Fruit fly (Drosophila melanogaster) whole organism, embryonic: ENCODE results near the gene CG32436.

Source experiments
- Asciz ChIP-seq: fragments of 200-800 bp; sonication (Bioruptor generic); optimal IDR thresholded peaks from 2 replicates; lab custom pipeline; 2017; ENCODE audit warnings: missing biosample characterization, mild to moderate bottlenecking, missing genetic modification characterization, missing genetic modification reagents
- CG10959 ChIP-seq: fragments of 200-800 bp; sonication (Bioruptor generic); IDR thresholded peaks from 2 replicates; pipeline ENCODE4 v1.3.6; 2022; ENCODE audit warnings: missing biosample characterization, missing genetic modification characterization
- CG11093 ChIP-seq: fragments of 200-800 bp; sonication (Bioruptor generic); IDR thresholded peaks from 3 replicates; pipeline ENCODE4 v1.3.6; 2022; ENCODE audit warnings: missing biosample characterization, missing genetic modification characterization
- CG12299 ChIP-seq: fragments of 200-800 bp; sonication (Bioruptor generic); optimal IDR thresholded peaks from 2 replicates; lab custom pipeline; 2018; ENCODE audit warnings: missing biosample characterization, mild to moderate bottlenecking, missing genetic modification characterization
- CG13123 ChIP-seq: fragments of 200-800 bp; sonication (Bioruptor generic); optimal IDR thresholded peaks from 2 replicates; lab custom pipeline; 2016; ENCODE audit warnings: missing biosample characterization, missing genetic modification characterization
- CG13287 ChIP-seq: fragments of 200-800 bp; sonication (Bioruptor generic); IDR thresholded peaks from 2 replicates; pipeline ENCODE4 v1.3.6; 2022; ENCODE audit warnings: missing biosample characterization, missing genetic modification characterization; ENCODE audit not compliant: partially characterized antibody
- CG15514 ChIP-seq: fragments of 200-800 bp; sonication (Bioruptor generic); optimal IDR thresholded peaks from 3 replicates; lab custom pipeline; 2017; ENCODE audit warnings: missing biosample characterization, missing genetic modification characterization, mild to moderate bottlenecking, moderate library complexity, missing genetic modification reagents
- CG17361 ChIP-seq: fragments of 200-800 bp; sonication (Bioruptor generic); IDR thresholded peaks from 3 replicates; pipeline ENCODE4 v1.3.6; 2022; ENCODE audit warnings: missing biosample characterization, missing genetic modification characterization
- CG17385 ChIP-seq: fragments of 200-800 bp; sonication (Bioruptor generic); optimal IDR thresholded peaks from 3 replicates; lab custom pipeline; 2018; ENCODE audit warnings: missing biosample characterization, mild to moderate bottlenecking, missing genetic modification characterization
- CG18764 ChIP-seq: fragments of 200-800 bp; sonication (Bioruptor generic); optimal IDR thresholded peaks from 3 replicates; lab custom pipeline; 2016; ENCODE audit warnings: missing biosample characterization, missing genetic modification characterization
- CG2129 ChIP-seq: fragments of 200-800 bp; sonication (Bioruptor generic); IDR thresholded peaks from 2 replicates; pipeline ENCODE4 v1.3.6; 2022; ENCODE audit warnings: missing biosample characterization, missing genetic modification characterization; ENCODE audit not compliant: partially characterized antibody
- CG2712 ChIP-seq: fragments of 200-800 bp; optimal IDR thresholded peaks from 3 replicates; lab custom pipeline; 2019; ENCODE audit warnings: missing biosample characterization, mild to moderate bottlenecking, missing genetic modification characterization, moderate library complexity
- CG31388 ChIP-seq: fragments of 200-800 bp; sonication (Bioruptor generic); optimal IDR thresholded peaks from 2 replicates; lab custom pipeline; 2016; ENCODE audit warnings: missing biosample characterization, missing genetic modification characterization
- CG33557 ChIP-seq: fragments of 200-800 bp; sonication (Bioruptor generic); optimal IDR thresholded peaks from 2 replicates; lab custom pipeline; 2019; ENCODE audit warnings: missing biosample characterization, mild to moderate bottlenecking, missing genetic modification characterization, moderate library complexity
- CG4617 ChIP-seq: fragments of 200-800 bp; sonication (Bioruptor generic); optimal IDR thresholded peaks from 3 replicates; lab custom pipeline; 2016; ENCODE audit warnings: missing biosample characterization, missing genetic modification characterization, borderline replicate concordance
- CG6813 ChIP-seq: fragments of 200-800 bp; sonication (Bioruptor generic); optimal IDR thresholded peaks from 2 replicates; lab custom pipeline; 2017; ENCODE audit warnings: missing biosample characterization, missing genetic modification characterization, mild to moderate bottlenecking, moderate library complexity, missing genetic modification reagents
- CTCF ChIP-seq: fragments of 200-800 bp; sonication (Bioruptor generic); optimal IDR thresholded peaks from 2 replicates; lab custom pipeline; 2017; ENCODE audit warnings: missing biosample characterization, mild to moderate bottlenecking, missing genetic modification characterization, moderate library complexity
- Dbx ChIP-seq: fragments of 200-800 bp; sonication (Bioruptor generic); IDR thresholded peaks from 3 replicates; pipeline ENCODE4 v1.3.6; 2022; ENCODE audit warnings: missing biosample characterization, missing genetic modification characterization
- Dll ChIP-seq: fragments of 200-800 bp; sonication (Bioruptor generic); IDR thresholded peaks from 4 replicates; pipeline ENCODE4 v1.3.6; 2022; ENCODE audit warnings: missing biosample characterization, missing genetic modification characterization; ENCODE audit not compliant: partially characterized antibody
- Ets65A ChIP-seq: fragments of 200-800 bp; sonication (Bioruptor generic); peaks from one replicate; lab custom pipeline; 2016; ENCODE audit warnings: missing biosample characterization, missing genetic modification characterization
- Hr78 ChIP-seq, 2 experiments: fragments of 200-800 bp in 1 of 2; fragments of >200 bp in 1 of 2; sonication (Bioruptor generic) in 1 of 2; optimal IDR thresholded peaks; 2 replicates each; lab custom pipeline; 2017 to 2019; ENCODE audit warnings: missing biosample characterization in 2 of 2, missing genetic modification characterization in 2 of 2, mild to moderate bottlenecking in 1 of 2, moderate library complexity in 1 of 2
- Hsf ChIP-seq: fragments of 200-800 bp; sonication (Bioruptor generic); optimal IDR thresholded peaks from 3 replicates; lab custom pipeline; 2016; ENCODE audit warnings: missing biosample characterization, missing genetic modification characterization
- Max ChIP-seq: fragments of 200-800 bp; sonication (Bioruptor generic); optimal IDR thresholded peaks from 2 replicates; lab custom pipeline; 2016; ENCODE audit warnings: missing biosample characterization, mild to moderate bottlenecking, missing genetic modification characterization
- Mes4 ChIP-seq: fragments of 200-800 bp; sonication (Bioruptor generic); optimal IDR thresholded peaks from 2 replicates; lab custom pipeline; 2016; ENCODE audit warnings: missing biosample characterization, missing genetic modification characterization
- Scr ChIP-seq: fragments of 200-800 bp; sonication (Bioruptor generic); IDR thresholded peaks from 2 replicates; pipeline ENCODE4 v1.3.6; 2022; ENCODE audit warnings: missing biosample characterization, missing genetic modification characterization; ENCODE audit not compliant: partially characterized antibody
- Sox100B ChIP-seq: fragments of 200-800 bp; sonication (Bioruptor generic); optimal IDR thresholded peaks from 3 replicates; lab custom pipeline; 2018; ENCODE audit warnings: missing biosample characterization, mild to moderate bottlenecking, missing genetic modification characterization
- ap ChIP-seq: fragments of 200-800 bp; sonication (Bioruptor generic); IDR thresholded peaks from 2 replicates; pipeline ENCODE4 v1.3.6; 2022; ENCODE audit warnings: missing biosample characterization, missing genetic modification characterization
- bigmax ChIP-seq: fragments of 200-800 bp; sonication (Bioruptor generic); optimal IDR thresholded peaks from 2 replicates; lab custom pipeline; 2018; ENCODE audit warnings: missing biosample characterization, mild to moderate bottlenecking, missing genetic modification characterization
- bowl ChIP-seq: fragments of 200-800 bp; sonication (Bioruptor generic); IDR thresholded peaks from 2 replicates; pipeline ENCODE4 v1.3.6; 2022; ENCODE audit warnings: missing biosample characterization, missing genetic modification characterization
- bsh ChIP-seq, 2 experiments: fragments of 200-800 bp; sonication (Bioruptor generic); optimal IDR thresholded peaks; 2 replicates each; lab custom pipeline; 2017 to 2018; ENCODE audit warnings: mild to moderate bottlenecking in 2 of 2, missing biosample characterization in 2 of 2, missing genetic modification characterization in 2 of 2, moderate library complexity in 1 of 2
- chm ChIP-seq: fragments of 200-800 bp; sonication (Bioruptor generic); IDR thresholded peaks from 2 replicates; pipeline ENCODE4 v1.3.6; 2022; ENCODE audit warnings: missing biosample characterization, missing genetic modification characterization
- dan ChIP-seq: fragments of 200-800 bp; sonication (Bioruptor generic); IDR thresholded peaks from 2 replicates; pipeline ENCODE4 v1.3.6; 2022; ENCODE audit warnings: missing biosample characterization, missing genetic modification characterization
- eve ChIP-seq, 2 experiments: fragments of >200 bp; optimal IDR thresholded peaks; 2 replicates each; lab custom pipeline; 2017; ENCODE audit warnings: missing biosample characterization in 2 of 2, missing genetic modification characterization in 2 of 2
- fd3F ChIP-seq: fragments of 200-800 bp; sonication (Bioruptor generic); optimal IDR thresholded peaks from 2 replicates; lab custom pipeline; 2018; ENCODE audit warnings: missing biosample characterization, mild to moderate bottlenecking, missing genetic modification characterization, moderate library complexity
- gcm ChIP-seq: fragments of 200-800 bp; sonication (Bioruptor generic); optimal IDR thresholded peaks from 2 replicates; lab custom pipeline; 2019; ENCODE audit warnings: missing biosample characterization, mild to moderate bottlenecking, missing genetic modification characterization, moderate library complexity
- her ChIP-seq: fragments of 200-800 bp; sonication (Bioruptor generic); optimal IDR thresholded peaks from 2 replicates; lab custom pipeline; 2016; ENCODE audit warnings: missing biosample characterization, missing genetic modification characterization
- kay ChIP-seq: fragments of 200-800 bp; sonication (Bioruptor generic); optimal IDR thresholded peaks from 2 replicates; lab custom pipeline; 2016; ENCODE audit warnings: missing biosample characterization, missing genetic modification characterization
- lilli ChIP-seq: fragments of 200-800 bp; sonication (Bioruptor generic); optimal IDR thresholded peaks from 3 replicates; lab custom pipeline; 2016; ENCODE audit warnings: missing biosample characterization, missing genetic modification characterization
- lov ChIP-seq, 2 experiments: fragments of 200-800 bp in 1 of 2; fragments of >200 bp in 1 of 2; sonication (Bioruptor generic) in 1 of 2; IDR thresholded peaks in 1 of 2; optimal IDR thresholded peaks in 1 of 2; 2 replicates in 1 of 2; 3 replicates in 1 of 2; pipeline versions ENCODE4 v1.3.6 to Lab custom; 2017 to 2022; ENCODE audit warnings: missing biosample characterization in 1 of 2, missing genetic modification characterization in 1 of 2
- prd ChIP-seq, 3 experiments: fragments of >200 bp in 2 of 3; fragments of 200-800 bp in 1 of 3; sonication (Bioruptor generic) in 1 of 3; optimal IDR thresholded peaks in 2 of 3; IDR thresholded peaks in 1 of 3; 2 replicates in 2 of 3; 3 replicates in 1 of 3; pipeline versions ENCODE4 v1.3.6 to Lab custom; 2017 to 2022; ENCODE audit warnings: missing biosample characterization in 1 of 3, missing genetic modification characterization in 1 of 3
- pzg ChIP-seq: fragments of 200-800 bp; sonication (Bioruptor generic); optimal IDR thresholded peaks from 3 replicates; lab custom pipeline; 2018; ENCODE audit warnings: missing biosample characterization, mild to moderate bottlenecking, missing genetic modification characterization, moderate library complexity
- scrt ChIP-seq: fragments of 200-800 bp; sonication (Bioruptor generic); optimal IDR thresholded peaks from 2 replicates; lab custom pipeline; 2018; ENCODE audit warnings: missing biosample characterization, mild to moderate bottlenecking, missing genetic modification characterization, moderate library complexity
- seq ChIP-seq: fragments of 200-800 bp; sonication (Bioruptor generic); IDR thresholded peaks from 2 replicates; pipeline ENCODE4 v1.3.6; 2022; ENCODE audit warnings: missing biosample characterization, missing genetic modification characterization
- sob ChIP-seq: fragments of 200-800 bp; sonication (Bioruptor generic); IDR thresholded peaks from 2 replicates; pipeline ENCODE4 v1.3.6; 2022; ENCODE audit warnings: missing biosample characterization, missing genetic modification characterization
- stwl ChIP-seq: fragments of 200-800 bp; sonication (Bioruptor generic); optimal IDR thresholded peaks from 3 replicates; lab custom pipeline; 2018; ENCODE audit warnings: missing biosample characterization, mild to moderate bottlenecking, missing genetic modification characterization, moderate library complexity
- tio ChIP-seq: fragments of 200-800 bp; sonication (Bioruptor generic); optimal IDR thresholded peaks from 2 replicates; lab custom pipeline; 2017; ENCODE audit warnings: missing biosample characterization, missing genetic modification characterization, inconsistent platforms
- tna ChIP-seq: fragments of 200-800 bp; sonication (Bioruptor generic); IDR thresholded peaks from 2 replicates; pipeline ENCODE4 v1.3.6; 2022; ENCODE audit warnings: missing biosample characterization, missing genetic modification characterization; ENCODE audit not compliant: partially characterized antibody
- vfl ChIP-seq: fragments of 200-800 bp; sonication (Bioruptor generic); optimal IDR thresholded peaks from 2 replicates; lab custom pipeline; 2016; ENCODE audit warnings: missing biosample characterization, missing genetic modification characterization
- vnd ChIP-seq: fragments of 200-800 bp; sonication (Bioruptor generic); IDR thresholded peaks from 3 replicates; pipeline ENCODE4 v1.3.6; 2022; ENCODE audit warnings: missing biosample characterization, missing genetic modification characterization; ENCODE audit not compliant: partially characterized antibody

CG32436 gene

dm6 chr3L:21334999-21335631 lies 8.7 kb upstream of the CG32436 start, which contains the start of gene Tsr1 (continued):
- no peak for TF ChIP-seq vfl (GFP tag; lab: Kevin White, UChicago)
- TF ChIP-seq CG13123 (GFP tag; lab: Kevin White, UChicago) = no peak
- no peak for TF ChIP-seq Mes4 (GFP tag; lab: Kevin White, UChicago)
- peak; percentile 43 for TF ChIP-seq stwl (tag; lab: Kevin White, UChicago)
- peak; percentile 79 for TF ChIP-seq vnd (GFP tag; lab: Robert Waterston, UW)
- no peak for TF ChIP-seq tio (GFP tag; lab: Kevin White, UChicago)
- no peak for TF ChIP-seq Hsf (GFP tag; lab: Kevin White, UChicago)
- TF ChIP-seq scrt (GFP tag; lab: Kevin White, UChicago) = no peak
- TF ChIP-seq bigmax (GFP tag; lab: Kevin White, UChicago) = no peak
- TF ChIP-seq CG2129 (GFP tag; lab: Robert Waterston, UW) = peak; percentile 67
- TF ChIP-seq CG33557 (GFP tag; lab: Kevin White, UChicago) = no peak
- TF ChIP-seq CG4617 (GFP tag; lab: Kevin White, UChicago) = peak; percentile 32
- peak; percentile 59 for TF ChIP-seq CG2712 (tag; lab: Kevin White, UChicago)
- TF ChIP-seq Ets65A (GFP tag; lab: Kevin White, UChicago) = no peak
- TF ChIP-seq CG31388 (GFP tag; lab: Kevin White, UChicago) = no peak
- no peak for TF ChIP-seq CG12299
- TF ChIP-seq prd (optimal IDR thresholded peaks at IDR 0.05; lab: Kevin White, UChicago) = no peak
- TF ChIP-seq prd (GFP tag; IDR thresholded peaks at IDR 0.05; lab: Robert Waterston, UW) = no peak
- TF ChIP-seq CG15514 (GFP tag; lab: Kevin White, UChicago) = peak; percentile 54
- TF ChIP-seq seq = no peak
- peak; percentile 12 for TF ChIP-seq CTCF
- no peak for TF ChIP-seq bowl (GFP tag; lab: Robert Waterston, UW)
- TF ChIP-seq Hr78 (GFP tag; optimal IDR thresholded peaks at IDR 0.05; lab: Kevin White, UChicago) = no peak
- TF ChIP-seq CG11093 (GFP tag; lab: Robert Waterston, UW) = no peak
- TF ChIP-seq CG18764 (GFP tag; lab: Kevin White, UChicago) = no peak
- TF ChIP-seq CG10959 = no peak
- TF ChIP-seq bsh (GFP tag; optimal IDR thresholded peaks at IDR 0.05; lab: Kevin White, UChicago) = no peak
- peak; percentile 69 for TF ChIP-seq pzg (GFP tag; lab: Kevin White, UChicago)
- TF ChIP-seq sob = no peak
- TF ChIP-seq lilli (GFP tag; lab: Kevin White, UChicago) = no peak
- TF ChIP-seq eve (GFP tag; optimal IDR thresholded peaks at IDR 0.05; lab: Kevin White, UChicago) = no peak
- no peak for TF ChIP-seq Asciz (GFP tag; lab: Kevin White, UChicago)
- TF ChIP-seq Dbx (GFP tag; lab: Robert Waterston, UW) = no peak
- TF ChIP-seq tna = peak; percentile 67
- TF ChIP-seq Max (GFP tag; lab: Kevin White, UChicago) = peak; percentile 76
- TF ChIP-seq CG6813 (GFP tag; lab: Kevin White, UChicago) = no peak
- TF ChIP-seq CG17385 = no peak
- TF ChIP-seq ap = no peak
- no peak for TF ChIP-seq lov (optimal IDR thresholded peaks at IDR 0.05; lab: Kevin White, UChicago)
- TF ChIP-seq lov (GFP tag; IDR thresholded peaks at IDR 0.05; lab: Robert Waterston, UW) = no peak
- TF ChIP-seq CG13287 (GFP tag; lab: Robert Waterston, UW) = peak; percentile 94
- TF ChIP-seq Scr (GFP tag; lab: Robert Waterston, UW) = peak; percentile 89
- no peak for TF ChIP-seq gcm
- no peak for TF ChIP-seq kay
- no peak for TF ChIP-seq fd3F (GFP tag; lab: Kevin White, UChicago)
- no peak for TF ChIP-seq Sox100B (GFP tag; lab: Kevin White, UChicago)
- TF ChIP-seq chm (GFP tag; lab: Robert Waterston, UW) = no peak
- TF ChIP-seq CG17361 (GFP tag; lab: Robert Waterston, UW) = no peak
- TF ChIP-seq Dll = peak; percentile 88
- TF ChIP-seq dan (GFP tag; lab: Robert Waterston, UW) = no peak
- TF ChIP-seq her (GFP tag; lab: Kevin White, UChicago) = peak; percentile 39
